Worm (Caenorhabditis elegans) whole organism, midembryonic: Measurements from ENCODE around the gene bris-1.

Experiments used
- cog-1 ChIP-seq: sonication (generic microtip); optimal IDR thresholded peaks from 2 replicates; lab custom pipeline; 2016; ENCODE audit warnings: missing genetic modification characterization, missing compliant biosample characterization
- flt-1 ChIP-seq: fragments of 200-800 bp; sonication (Bioruptor generic); IDR thresholded peaks from 2 replicates; pipeline ENCODE4 v1.3.6; 2022; ENCODE audit warnings: missing genetic modification characterization, missing compliant biosample characterization
- med-1 ChIP-seq: sonication (generic microtip); optimal IDR thresholded peaks from 2 replicates; lab custom pipeline; 2017; ENCODE audit warnings: missing genetic modification characterization, mild to moderate bottlenecking, missing compliant biosample characterization, antibody characterized with exemption, missing genetic modification reagents; ENCODE audit not compliant: insufficient read depth
- tab-1 ChIP-seq: fragments of 200-800 bp; sonication (Bioruptor generic); IDR thresholded peaks from 2 replicates; pipeline ENCODE4 v1.3.6; 2022; ENCODE audit warnings: missing genetic modification characterization, missing compliant biosample characterization
- ztf-29 ChIP-seq: fragments of 200-800 bp; sonication (Bioruptor generic); IDR thresholded peaks from 2 replicates; pipeline ENCODE4 v1.3.6; 2022; ENCODE audit warnings: missing genetic modification reagents, missing genetic modification characterization, missing compliant biosample characterization

ce11 chrIV:3840480-3840879 is 21.4 kb upstream of the bris-1 start:
- no peak for TF ChIP-seq flt-1 (GFP tag; lab: Robert Waterston, UW)
- TF ChIP-seq cog-1 (tag; lab: Kevin White, UChicago): no peak
- TF ChIP-seq med-1 (GFP tag; lab: Kevin White, UChicago): no peak
- TF ChIP-seq tab-1 (GFP tag; lab: Robert Waterston, UW): no peak
- no peak for TF ChIP-seq ztf-29 (GFP tag; lab: Robert Waterston, UW)
